ENCODE assay signal across 2 worm cellular contexts in the genomic region with DNA sequence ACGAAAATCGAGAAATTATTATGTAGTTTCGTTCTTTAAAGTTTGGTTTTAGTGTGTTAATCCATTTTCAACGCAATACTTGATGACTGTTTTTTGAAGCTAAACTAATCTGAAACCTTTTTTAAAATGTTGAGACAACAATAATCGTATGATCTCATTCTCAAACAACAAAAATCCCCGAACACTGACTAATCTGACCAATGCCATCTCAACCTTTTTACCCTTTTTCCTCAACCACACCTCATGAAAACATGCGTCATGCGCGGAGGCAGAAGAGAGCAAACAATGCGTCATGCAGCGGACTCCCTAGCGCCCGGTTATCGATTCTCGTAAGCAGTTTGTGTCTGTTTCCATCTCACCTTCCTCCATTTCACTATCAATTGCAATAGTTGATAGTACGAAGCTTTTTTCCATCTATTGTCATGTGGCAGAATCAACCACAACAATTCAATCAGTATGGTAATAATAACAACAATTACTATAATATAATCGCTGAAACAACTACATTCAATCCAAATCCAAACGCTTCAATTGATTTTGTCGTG.
TF ChIP-seq lines count a peak whose summit lies in the region.

Gene C50B8.4 (plus strand): TSS at position 299 of the 545 bp plus-strand sequence.

TF ChIP-seq in whole organism, L3 larva, 47 proteins besides CTCF, POLR2A, EP300 and RAD21 (continued from another document):
- TF ChIP-seq ceh-82 (tag; optimal IDR thresholded peaks at IDR 0.05; lab: Kevin White, UChicago) (no peak), nhr-76 (tag; optimal IDR thresholded peaks at IDR 0.05; lab: Kevin White, UChicago) (no peak), ceh-16 (tag; optimal IDR thresholded peaks at IDR 0.05; lab: Kevin White, UChicago) (no peak), eor-1 (tag; optimal IDR thresholded peaks at IDR 0.05; lab: Kevin White, UChicago) (no peak), pha-4 (tag; optimal IDR thresholded peaks at IDR 0.05; lab: Kevin White, UChicago) (peak; percentile 24), mdl-1 (tag; optimal IDR thresholded peaks at IDR 0.05; lab: Kevin White, UChicago) (no peak), ztf-4 (tag; optimal IDR thresholded peaks at IDR 0.05; lab: Kevin White, UChicago) (no peak), fkh-10 (GFP tag; optimal IDR thresholded peaks at IDR 0.05; lab: Kevin White, UChicago) (no peak), jun-1 (tag; optimal IDR thresholded peaks at IDR 0.05; lab: Kevin White, UChicago) (no peak), mml-1 (tag; optimal IDR thresholded peaks at IDR 0.05; lab: Kevin White, UChicago) (no peak)
TF ChIP-seq in whole organism, L3 larva: peak in this region for 4.

TF ChIP-seq in whole organism, L4 larva, 104 proteins besides CTCF, POLR2A, EP300 and RAD21 (continued from another document):
- TF ChIP-seq daf-16 (GFP tag; optimal IDR thresholded peaks at IDR 0.05; lab: Kevin White, UChicago) (no peak), daf-16 (tag; optimal IDR thresholded peaks at IDR 0.05; lab: Kevin White, UChicago) (peak; percentile 84), unc-62 (GFP tag; optimal IDR thresholded peaks at IDR 0.05 in 1 of 2; lab: Kevin White, UChicago) (peak in 1 of 2 experiments; percentile 25), unc-62 (tag; optimal IDR thresholded peaks at IDR 0.05; lab: Kevin White, UChicago) (no peak), zag-1 (tag; optimal IDR thresholded peaks at IDR 0.05; lab: Kevin White, UChicago) (no peak), ceh-82 (tag; optimal IDR thresholded peaks at IDR 0.05; lab: Kevin White, UChicago) (no peak), F26F4.8 (GFP tag; conservative IDR thresholded peaks at IDR 0.05; lab: Robert Waterston, UW) (no peak), lin-15B (tag; optimal IDR thresholded peaks at IDR 0.05; lab: Kevin White, UChicago) (no peak), Y105C5A.15 (GFP tag; IDR thresholded peaks at IDR 0.05; lab: Robert Waterston, UW) (no peak), zip-11 (GFP tag; IDR thresholded peaks at IDR 0.05; lab: Robert Waterston, UW) (no peak), dmd-6 (GFP tag; IDR thresholded peaks at IDR 0.05; lab: Robert Waterston, UW) (peak; percentile 26; the same call in 1 of the 2 replicates), set-16 (GFP tag; IDR thresholded peaks at IDR 0.05; lab: Robert Waterston, UW) (no peak), mxl-2 (GFP tag; conservative IDR thresholded peaks at IDR 0.05; lab: Robert Waterston, UW) (no peak), daf-8 (GFP tag; IDR thresholded peaks at IDR 0.05; lab: Robert Waterston, UW) (no peak), snpc-4 (tag; optimal IDR thresholded peaks at IDR 0.05; lab: Kevin White, UChicago) (no peak), F44E2.7 (GFP tag; IDR thresholded peaks at IDR 0.05; lab: Robert Waterston, UW) (no peak)
